Worm (Caenorhabditis elegans): ENCODE data around the gene gei-13.

gei-13 gene

DNA sequence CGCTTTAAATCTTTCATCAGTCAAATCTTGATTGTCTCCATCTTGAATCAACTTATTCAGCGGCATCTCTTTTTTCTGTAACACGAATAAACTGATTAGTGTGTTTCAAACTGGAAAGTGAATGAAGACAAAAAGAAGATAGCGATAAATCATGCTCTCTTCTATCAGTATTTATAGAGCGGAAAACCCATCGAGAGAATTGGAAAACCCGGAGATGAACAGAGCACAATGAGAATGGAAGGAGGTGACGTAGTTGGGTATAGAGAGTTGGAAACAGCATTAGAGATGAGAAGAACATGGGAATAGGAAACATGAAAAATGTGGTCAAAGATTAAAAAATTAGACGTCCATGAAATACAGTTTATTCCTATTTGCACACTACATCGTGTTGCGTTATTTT lies 44.8 kb downstream of the gei-13 start, which contains the start of gene acox-1.5:
acox-1.5 (minus strand) TSS at position 75 of the 400 bp plus-strand sequence.
- TF ChIP-seq lim-6 (tag; optimal IDR thresholded peaks at IDR 0.05) (no peak), ceh-18 (tag; optimal IDR thresholded peaks at IDR 0.05) (no peak), ets-4 (tag; optimal IDR thresholded peaks at IDR 0.05) (no peak), T23F11.4 (GFP tag; optimal IDR thresholded peaks at IDR 0.05) (no peak)

ce11 chrIII:9590212-9590611 lies 46.7 kb downstream of the gei-13 start:
- TF ChIP-seq elt-2 (tag; optimal IDR thresholded peaks at IDR 0.05), result peak; percentile 90
- no peak for TF ChIP-seq pqm-1 (tag; optimal IDR thresholded peaks at IDR 0.05)

ce11 chrIII:9585314-9585713 lies 51.6 kb downstream of the gei-13 start:
- TF ChIP-seq tbx-7 (tag; optimal IDR thresholded peaks at IDR 0.05) (no peak), unc-42 (tag; optimal IDR thresholded peaks at IDR 0.05) (peak; percentile 91)

- TF ChIP-seq nhr-11 (tag; optimal IDR thresholded peaks at IDR 0.05), result no peak
- TF ChIP-seq fax-1 (tag; optimal IDR thresholded peaks at IDR 0.05), result no peak
- no peak for TF ChIP-seq pha-2 (tag; optimal IDR thresholded peaks at IDR 0.05)
- TF ChIP-seq ceh-31 (tag; optimal IDR thresholded peaks at IDR 0.05), result no peak
- TF ChIP-seq dve-1 (tag; optimal IDR thresholded peaks at IDR 0.05), result no peak
- TF ChIP-seq nhr-232 (tag; optimal IDR thresholded peaks at IDR 0.05), result no peak
- TF ChIP-seq ahr-1 (tag; optimal IDR thresholded peaks at IDR 0.05), result no peak
- TF ChIP-seq unc-42 (tag; optimal IDR thresholded peaks at IDR 0.05), result peak; percentile 57
- no peak for TF ChIP-seq madf-2 (tag; optimal IDR thresholded peaks at IDR 0.05)
- peak; percentile 13 for TF ChIP-seq ceh-14 (tag; optimal IDR thresholded peaks at IDR 0.05)
- no peak for TF ChIP-seq hlh-6 (tag; optimal IDR thresholded peaks at IDR 0.05)
- TF ChIP-seq npax-4 (tag; optimal IDR thresholded peaks at IDR 0.05), result no peak
- no peak for TF ChIP-seq pha-4 (tag; optimal IDR thresholded peaks at IDR 0.05)
- TF ChIP-seq tbx-2 (tag; optimal IDR thresholded peaks at IDR 0.05), result no peak
- TF ChIP-seq mec-3 (tag; optimal IDR thresholded peaks at IDR 0.05; ENCODE audit: borderline replicate concordance), result no peak
- no peak for TF ChIP-seq C38D4.7 (GFP tag; optimal IDR thresholded peaks at IDR 0.05)
- TF ChIP-seq ceh-6 (GFP tag; optimal IDR thresholded peaks at IDR 0.05), result no peak
Observed at ce11 chrIII:9583224-9583623, 53.7 kb downstream of the gei-13 start.

DNA sequence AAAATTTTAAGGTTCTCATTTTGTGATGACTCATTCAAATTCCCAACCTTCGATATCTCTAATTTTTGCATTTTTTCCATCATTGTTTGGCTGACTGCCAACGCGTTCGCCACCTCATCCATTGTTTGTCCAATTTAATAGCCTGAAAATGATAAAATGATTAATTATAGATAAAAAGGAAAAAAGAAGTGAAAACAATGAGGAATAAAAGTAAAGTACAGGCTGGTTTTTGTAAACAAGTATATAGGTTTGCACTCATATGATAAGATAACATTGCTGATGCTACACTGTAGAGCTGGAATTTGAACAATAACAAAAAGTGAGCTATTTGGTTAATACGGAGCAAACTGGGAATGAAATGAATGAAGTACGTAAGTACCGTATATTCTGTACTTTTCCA lies 54.7 kb downstream of the gei-13 start, which contains the start of gene C48B4.3:
C48B4.3 (minus strand) TSS at position 149 of the 400 bp plus-strand sequence.
- TF ChIP-seq T23F11.4 (GFP tag; optimal IDR thresholded peaks at IDR 0.05) (no peak), elt-2 (tag; optimal IDR thresholded peaks at IDR 0.05) (peak; percentile 16), hlh-15 (tag; optimal IDR thresholded peaks at IDR 0.05) (no peak)
